Fruit fly (Drosophila melanogaster): ENCODE results near the gene CG17169.

DNA sequence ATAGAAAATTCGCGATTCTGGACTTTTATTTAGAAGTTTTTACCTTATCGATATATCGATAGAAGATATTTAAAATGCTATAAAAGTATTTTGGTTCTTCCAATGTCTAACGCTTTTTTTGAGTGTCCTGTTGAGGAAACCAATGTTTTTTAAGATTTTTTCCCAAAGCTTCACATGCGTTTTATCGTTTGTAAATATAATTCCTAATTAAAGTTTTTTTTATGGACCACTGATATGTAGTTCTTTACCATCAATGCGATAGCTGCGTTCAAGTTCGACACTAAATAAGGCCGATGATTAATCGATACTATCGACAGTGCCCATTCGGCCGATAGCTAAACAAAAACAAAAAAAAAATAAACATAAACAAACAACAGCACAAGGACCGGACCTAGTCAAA, 21.2 kb downstream of the CG17169 start, which contains the start of gene ATbp:
- no peak for TF ChIP-seq CG17806 (tag; optimal IDR thresholded peaks at IDR 0.05)
- TF ChIP-seq EcR (GFP tag; optimal IDR thresholded peaks at IDR 0.05) = no peak
- TF ChIP-seq rn (GFP tag; IDR thresholded peaks at IDR 0.05) = no peak
- TF ChIP-seq CG12605 (GFP tag; IDR thresholded peaks at IDR 0.05) = no peak
- no peak for TF ChIP-seq Snoo (tag; optimal IDR thresholded peaks at IDR 0.05)
- no peak for TF ChIP-seq CG14655 (GFP tag; optimal IDR thresholded peaks at IDR 0.05)
- TF ChIP-seq Pif1A (GFP tag; optimal IDR thresholded peaks at IDR 0.05) = no peak
- TF ChIP-seq CG9948 (tag; optimal IDR thresholded peaks at IDR 0.05) = no peak
- TF ChIP-seq CG13204 (GFP tag; optimal IDR thresholded peaks at IDR 0.05) = no peak
- no peak for TF ChIP-seq CG32121 (GFP tag; IDR thresholded peaks at IDR 0.05)
